Fruit fly (Drosophila melanogaster) whole organism, embryonic: Measurements from ENCODE around the gene cni.

Experiments
- Abd-B ChIP-seq: fragments of 200-800 bp; sonication (Bioruptor generic); optimal IDR thresholded peaks from 2 replicates; lab custom pipeline; 2018; ENCODE audit warnings: missing biosample characterization, mild to moderate bottlenecking, missing genetic modification characterization, moderate library complexity
- Asciz ChIP-seq: fragments of 200-800 bp; sonication (Bioruptor generic); optimal IDR thresholded peaks from 2 replicates; lab custom pipeline; 2017; ENCODE audit warnings: missing biosample characterization, mild to moderate bottlenecking, missing genetic modification characterization, missing genetic modification reagents
- C15 ChIP-seq: fragments of 200-800 bp; sonication (Bioruptor generic); IDR thresholded peaks from 3 replicates; pipeline ENCODE4 v1.3.6; 2022; ENCODE audit warnings: missing biosample characterization, missing genetic modification characterization
- CG10654 ChIP-seq: fragments of 200-800 bp; sonication (Bioruptor generic); optimal IDR thresholded peaks from 2 replicates; lab custom pipeline; 2016; ENCODE audit warnings: missing biosample characterization, missing genetic modification characterization
- CG10959 ChIP-seq: fragments of 200-800 bp; sonication (Bioruptor generic); IDR thresholded peaks from 2 replicates; pipeline ENCODE4 v1.3.6; 2022; ENCODE audit warnings: missing biosample characterization, missing genetic modification characterization
- CG12104 ChIP-seq: fragments of 200-800 bp; sonication (Bioruptor generic); optimal IDR thresholded peaks from 3 replicates; lab custom pipeline; 2016; ENCODE audit warnings: missing biosample characterization, missing genetic modification characterization
- CG12236 ChIP-seq: fragments of 200-800 bp; sonication (Bioruptor generic); optimal IDR thresholded peaks from 2 replicates; lab custom pipeline; 2016; ENCODE audit warnings: missing biosample characterization, missing genetic modification characterization
- CG13287 ChIP-seq: fragments of 200-800 bp; sonication (Bioruptor generic); IDR thresholded peaks from 2 replicates; pipeline ENCODE4 v1.3.6; 2022; ENCODE audit warnings: missing biosample characterization, missing genetic modification characterization; ENCODE audit not compliant: partially characterized antibody
- CG13624 ChIP-seq: fragments of 200-800 bp; sonication (Bioruptor generic); optimal IDR thresholded peaks from 2 replicates; lab custom pipeline; 2016; ENCODE audit warnings: missing biosample characterization, missing genetic modification characterization
- CG14860 ChIP-seq: fragments of 200-800 bp; sonication (Bioruptor generic); IDR thresholded peaks from 3 replicates; pipeline ENCODE4 v1.3.6; 2022; ENCODE audit warnings: missing biosample characterization, missing genetic modification characterization; ENCODE audit not compliant: partially characterized antibody
- CG15269 ChIP-seq: fragments of 200-800 bp; sonication (Bioruptor generic); optimal IDR thresholded peaks from 2 replicates; lab custom pipeline; 2018; ENCODE audit warnings: missing biosample characterization, mild to moderate bottlenecking, missing genetic modification characterization, moderate library complexity
- CG15601 ChIP-seq: fragments of 200-800 bp; sonication (Bioruptor generic); optimal IDR thresholded peaks from 3 replicates; lab custom pipeline; 2019; ENCODE audit warnings: missing biosample characterization, mild to moderate bottlenecking, missing genetic modification characterization, moderate library complexity
- CG15696 ChIP-seq: fragments of 200-800 bp; sonication (Bioruptor generic); optimal IDR thresholded peaks from 2 replicates; lab custom pipeline; 2019; ENCODE audit warnings: missing biosample characterization, mild to moderate bottlenecking, missing genetic modification characterization, moderate library complexity
- CG17568 ChIP-seq: fragments of 200-800 bp; sonication (Bioruptor generic); optimal IDR thresholded peaks from 2 replicates; lab custom pipeline; 2018; ENCODE audit warnings: missing biosample characterization, mild to moderate bottlenecking, missing genetic modification characterization, moderate library complexity
- CG1792 ChIP-seq: fragments of 200-800 bp; sonication (Bioruptor generic); optimal IDR thresholded peaks from 2 replicates; lab custom pipeline; 2016; ENCODE audit warnings: missing biosample characterization, missing genetic modification characterization
- CG3163 ChIP-seq: fragments of 200-800 bp; sonication (Bioruptor generic); optimal IDR thresholded peaks from 3 replicates; lab custom pipeline; 2016; ENCODE audit warnings: missing biosample characterization, missing genetic modification characterization
- CG32767 ChIP-seq: fragments of 200-800 bp; sonication (Bioruptor generic); IDR thresholded peaks from 2 replicates; pipeline ENCODE4 v1.3.6; 2022; ENCODE audit warnings: missing biosample characterization, missing genetic modification characterization
- CG3995 ChIP-seq: fragments of 200-800 bp; sonication (Bioruptor generic); optimal IDR thresholded peaks from 3 replicates; lab custom pipeline; 2016; ENCODE audit warnings: missing biosample characterization, missing genetic modification characterization
- CG4730 ChIP-seq: fragments of 200-800 bp; sonication (Bioruptor generic); IDR thresholded peaks from 2 replicates; pipeline ENCODE4 v1.3.6; 2022; ENCODE audit warnings: missing biosample characterization, missing genetic modification characterization
- CG5180 ChIP-seq: fragments of 200-800 bp; sonication (Bioruptor generic); optimal IDR thresholded peaks from 3 replicates; lab custom pipeline; 2017; ENCODE audit warnings: missing biosample characterization, missing genetic modification characterization, mild to moderate bottlenecking, moderate library complexity, missing genetic modification reagents
- CG7839 ChIP-seq: fragments of 200-800 bp; sonication (Bioruptor generic); optimal IDR thresholded peaks from 3 replicates; lab custom pipeline; 2018; ENCODE audit warnings: missing biosample characterization, mild to moderate bottlenecking, missing genetic modification characterization, moderate library complexity
- CG9797 ChIP-seq: fragments of 200-800 bp; sonication (Bioruptor generic); optimal IDR thresholded peaks from 3 replicates; lab custom pipeline; 2018; ENCODE audit warnings: missing biosample characterization, mild to moderate bottlenecking, missing genetic modification characterization
- D ChIP-seq, 2 experiments: fragments of 200-800 bp in 1 of 2; fragments of >200 bp in 1 of 2; sonication (Bioruptor generic) in 1 of 2; optimal IDR thresholded peaks; 2 replicates in 1 of 2; 3 replicates in 1 of 2; lab custom pipeline; 2017; ENCODE audit warnings: mild to moderate bottlenecking in 1 of 2, missing biosample characterization in 1 of 2, missing genetic modification characterization in 1 of 2, missing genetic modification reagents in 1 of 2
- Ets97D ChIP-seq: fragments of 200-800 bp; sonication (Bioruptor generic); optimal IDR thresholded peaks from 3 replicates; lab custom pipeline; 2016; ENCODE audit warnings: missing biosample characterization, missing genetic modification characterization
- HLH54F ChIP-seq: fragments of 200-800 bp; sonication (Bioruptor generic); optimal IDR thresholded peaks from 3 replicates; lab custom pipeline; 2016; ENCODE audit warnings: missing biosample characterization, missing genetic modification characterization
- Hr3 ChIP-seq: fragments of 200-800 bp; sonication (Bioruptor generic); optimal IDR thresholded peaks from 3 replicates; lab custom pipeline; 2016; ENCODE audit warnings: missing biosample characterization, missing genetic modification characterization
- Lhr ChIP-seq: fragments of 200-800 bp; sonication (Bioruptor generic); optimal IDR thresholded peaks from 3 replicates; lab custom pipeline; 2017; ENCODE audit warnings: mild to moderate bottlenecking, missing biosample characterization, missing genetic modification reagents, missing genetic modification characterization
- MESR4 ChIP-seq: fragments of 200-800 bp; sonication (Bioruptor generic); optimal IDR thresholded peaks from 2 replicates; lab custom pipeline; 2018; ENCODE audit warnings: missing biosample characterization, mild to moderate bottlenecking, missing genetic modification characterization, moderate library complexity
- Mes4 ChIP-seq: fragments of 200-800 bp; sonication (Bioruptor generic); optimal IDR thresholded peaks from 2 replicates; lab custom pipeline; 2016; ENCODE audit warnings: missing biosample characterization, missing genetic modification characterization
- bcd ChIP-seq: fragments of 200-800 bp; sonication (Bioruptor generic); optimal IDR thresholded peaks from 2 replicates; lab custom pipeline; 2017; ENCODE audit warnings: missing biosample characterization, mild to moderate bottlenecking, missing genetic modification characterization
- chn ChIP-seq: fragments of 200-800 bp; sonication (Bioruptor generic); optimal IDR thresholded peaks from 2 replicates; lab custom pipeline; 2016; ENCODE audit warnings: missing biosample characterization, missing genetic modification characterization
- ci ChIP-seq: fragments of 200-800 bp; sonication (Bioruptor generic); IDR thresholded peaks from 3 replicates; pipeline ENCODE4 v1.3.6; 2022; ENCODE audit warnings: missing biosample characterization, missing genetic modification characterization
- crc ChIP-seq: fragments of 200-800 bp; sonication (Bioruptor generic); optimal IDR thresholded peaks from 2 replicates; lab custom pipeline; 2016; ENCODE audit warnings: missing biosample characterization, missing genetic modification characterization
- gcm ChIP-seq: fragments of 200-800 bp; sonication (Bioruptor generic); optimal IDR thresholded peaks from 2 replicates; lab custom pipeline; 2019; ENCODE audit warnings: missing biosample characterization, mild to moderate bottlenecking, missing genetic modification characterization, moderate library complexity
- gro ChIP-seq: fragments of 200-800 bp; sonication (Bioruptor generic); optimal IDR thresholded peaks from 2 replicates; lab custom pipeline; 2016; ENCODE audit warnings: missing biosample characterization, missing genetic modification characterization
- klu ChIP-seq: fragments of 200-800 bp; sonication (Bioruptor generic); IDR thresholded peaks from 2 replicates; pipeline ENCODE4 v1.3.6; 2022; ENCODE audit warnings: missing biosample characterization, missing genetic modification characterization
- lola ChIP-seq, 3 experiments: fragments of >200 bp in 2 of 3; fragments of 200-800 bp in 1 of 3; sonication (Bioruptor generic) in 1 of 3; optimal IDR thresholded peaks; 2 replicates each; lab custom pipeline; 2017 to 2019; ENCODE audit warnings: missing biosample characterization in 3 of 3, missing genetic modification characterization in 3 of 3, mild to moderate bottlenecking in 1 of 3, moderate library complexity in 1 of 3
- maf-S ChIP-seq: fragments of 200-800 bp; sonication (Bioruptor generic); optimal IDR thresholded peaks from 2 replicates; lab custom pipeline; 2016; ENCODE audit warnings: missing biosample characterization, missing genetic modification characterization
- nmo ChIP-seq: fragments of 200-800 bp; sonication (Bioruptor generic); optimal IDR thresholded peaks from 2 replicates; lab custom pipeline; 2018; ENCODE audit warnings: missing biosample characterization, mild to moderate bottlenecking, missing genetic modification characterization, moderate library complexity
- pb ChIP-seq: fragments of 200-800 bp; sonication (Bioruptor generic); optimal IDR thresholded peaks from 3 replicates; lab custom pipeline; 2016; ENCODE audit warnings: missing biosample characterization, missing genetic modification characterization
- shn ChIP-seq: fragments of 200-800 bp; sonication (Bioruptor generic); optimal IDR thresholded peaks from 3 replicates; lab custom pipeline; 2016; ENCODE audit warnings: missing biosample characterization, missing genetic modification characterization
- stwl ChIP-seq: fragments of 200-800 bp; sonication (Bioruptor generic); optimal IDR thresholded peaks from 3 replicates; lab custom pipeline; 2018; ENCODE audit warnings: missing biosample characterization, mild to moderate bottlenecking, missing genetic modification characterization, moderate library complexity
- tap ChIP-seq: fragments of 200-800 bp; optimal IDR thresholded peaks from 3 replicates; lab custom pipeline; 2019; ENCODE audit warnings: missing biosample characterization, mild to moderate bottlenecking, missing genetic modification characterization, moderate library complexity
- tup ChIP-seq: fragments of 200-800 bp; sonication (Bioruptor generic); optimal IDR thresholded peaks from 2 replicates; lab custom pipeline; 2016; ENCODE audit warnings: missing biosample characterization, mild to moderate bottlenecking, missing genetic modification characterization, moderate library complexity
- tx ChIP-seq: fragments of 200-800 bp; sonication (Bioruptor generic); optimal IDR thresholded peaks from 2 replicates; lab custom pipeline; 2016; ENCODE audit warnings: missing biosample characterization, missing genetic modification characterization
- usp ChIP-seq: fragments of >200 bp; optimal IDR thresholded peaks from 2 replicates; lab custom pipeline; 2017; ENCODE audit warnings: missing biosample characterization, missing genetic modification characterization
- zfh1 ChIP-seq: fragments of 200-800 bp; sonication (Bioruptor generic); IDR thresholded peaks from 3 replicates; pipeline ENCODE4 v1.3.6; 2022; ENCODE audit warnings: missing biosample characterization, missing genetic modification characterization

The cni gene

DNA sequence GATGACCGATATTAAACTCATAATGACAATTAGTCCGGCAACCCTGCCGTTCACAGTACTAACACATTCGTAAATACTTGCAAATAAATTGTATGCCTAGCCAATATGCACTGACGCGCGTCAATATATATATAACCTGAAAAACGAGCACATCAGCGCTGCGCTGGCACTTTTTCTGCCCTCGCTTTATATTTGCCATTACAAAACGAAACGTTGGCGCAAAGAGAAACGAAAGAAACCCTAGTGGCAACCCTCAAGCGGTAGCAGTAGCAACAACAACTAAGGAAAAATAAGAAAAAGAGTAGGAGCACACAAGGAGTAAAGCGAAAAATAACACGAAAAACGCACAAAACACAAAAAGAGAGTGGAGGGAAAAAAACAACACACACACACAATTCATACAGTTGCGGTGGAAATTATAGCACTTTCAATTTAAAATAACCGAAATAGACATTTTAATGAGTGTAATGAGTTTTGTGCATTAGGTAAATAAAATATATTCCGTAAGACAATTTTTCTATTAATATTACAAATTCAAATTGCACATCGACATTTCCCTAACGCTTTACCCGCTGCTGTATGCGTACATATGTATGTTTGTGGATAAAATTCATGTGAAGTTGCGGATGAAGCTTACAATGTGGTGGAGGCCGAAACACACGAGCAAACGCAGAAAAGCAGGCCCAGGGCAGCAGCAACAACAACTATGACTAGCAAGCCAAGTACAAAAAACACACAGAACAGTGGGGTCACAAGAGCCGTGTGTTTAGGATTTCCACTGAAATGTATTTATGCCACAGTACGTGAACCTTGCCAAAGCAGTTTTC is 40.4 kb upstream of the cni start (continued):
- TF ChIP-seq CG5180 (GFP tag; lab: Kevin White, UChicago): peak; percentile 94
- peak; percentile 95 for TF ChIP-seq Lhr (GFP tag; lab: Kevin White, UChicago)
- TF ChIP-seq gcm (GFP tag; lab: Kevin White, UChicago): peak; percentile 99
- peak; percentile 97 for TF ChIP-seq C15 (GFP tag; lab: Robert Waterston, UW)
- TF ChIP-seq chn (GFP tag; lab: Kevin White, UChicago): peak; percentile 99
- peak; percentile 99 for TF ChIP-seq CG32767
- peak; percentile 99 for TF ChIP-seq CG15269 (tag; lab: Kevin White, UChicago)
- TF ChIP-seq nmo (GFP tag; lab: Kevin White, UChicago): peak; percentile 99
- TF ChIP-seq usp: no peak
- peak; percentile 98 for TF ChIP-seq crc
- TF ChIP-seq maf-S (GFP tag; lab: Kevin White, UChicago): peak; percentile 96
- TF ChIP-seq Abd-B (GFP tag; lab: Kevin White, UChicago): peak; percentile 98
- TF ChIP-seq MESR4 (GFP tag; lab: Kevin White, UChicago): peak; percentile 85
- TF ChIP-seq CG3995 (GFP tag; lab: Kevin White, UChicago): peak; percentile 85
- peak; percentile 98 for TF ChIP-seq HLH54F (GFP tag; lab: Kevin White, UChicago)
- TF ChIP-seq bcd (GFP tag; lab: Kevin White, UChicago): peak; percentile 99
- TF ChIP-seq CG10959 (GFP tag; lab: Robert Waterston, UW): peak; percentile 98
- peak; percentile 65 for TF ChIP-seq CG9797 (GFP tag; lab: Kevin White, UChicago)
- peak; percentile 98 for TF ChIP-seq klu (GFP tag; lab: Robert Waterston, UW)
- peak; percentile 98 for TF ChIP-seq CG4730

DNA sequence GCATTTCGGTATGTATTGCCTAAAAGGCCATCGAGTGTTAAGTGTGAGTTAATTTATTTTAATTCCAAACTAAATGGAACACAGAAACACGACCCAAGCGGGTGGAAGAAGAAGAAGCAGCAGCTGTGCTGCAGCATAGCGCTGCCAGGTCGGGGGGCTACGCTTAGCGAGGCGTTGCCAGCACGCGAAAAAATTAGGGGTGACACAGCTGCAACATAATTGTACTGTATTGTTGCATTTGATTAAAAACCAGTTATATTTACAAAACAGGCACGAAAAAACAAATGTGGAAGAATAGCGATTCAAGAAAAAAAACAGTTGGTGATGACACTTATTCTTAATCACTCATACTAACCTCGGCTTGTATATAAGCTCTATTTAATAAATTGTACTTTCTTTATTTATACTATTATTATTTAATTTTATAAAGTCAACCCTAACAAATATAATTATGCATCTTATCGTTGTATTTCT is 39.7 kb upstream of the cni start:
- TF ChIP-seq CG13287 (GFP tag; lab: Robert Waterston, UW): peak; percentile 68
- TF ChIP-seq pb: no peak
- TF ChIP-seq gro (GFP tag; lab: Kevin White, UChicago): no peak
- TF ChIP-seq Hr3 (GFP tag; lab: Kevin White, UChicago): peak; percentile 73
- TF ChIP-seq D (optimal IDR thresholded peaks at IDR 0.05; lab: Kevin White, UChicago): no peak
- TF ChIP-seq D (GFP tag; optimal IDR thresholded peaks at IDR 0.05; lab: Kevin White, UChicago): peak; percentile 50
- no peak for TF ChIP-seq CG17568 (GFP tag; lab: Kevin White, UChicago)
- peak; percentile 57 for TF ChIP-seq stwl
- no peak for TF ChIP-seq tap (tag; lab: Kevin White, UChicago)
- TF ChIP-seq CG3163 (GFP tag; lab: Kevin White, UChicago): no peak
- TF ChIP-seq CG15601: no peak
- peak; percentile 44 for TF ChIP-seq Ets97D (GFP tag; lab: Kevin White, UChicago)
- no peak for TF ChIP-seq CG12104 (GFP tag; lab: Kevin White, UChicago)
- TF ChIP-seq CG12236: peak; percentile 14
- TF ChIP-seq tx (GFP tag; lab: Kevin White, UChicago): peak; percentile 57
- TF ChIP-seq shn (GFP tag; lab: Kevin White, UChicago): peak; percentile 66
- peak; percentile 75 for TF ChIP-seq ci
- TF ChIP-seq tup (GFP tag; lab: Kevin White, UChicago): no peak
- TF ChIP-seq CG14860: no peak
- no peak for TF ChIP-seq Mes4 (GFP tag; lab: Kevin White, UChicago)
- peak; percentile 78 for TF ChIP-seq CG7839 (tag; lab: Kevin White, UChicago)
- peak; percentile 76; the same call in 2 of the 3 replicates for TF ChIP-seq zfh1 (GFP tag; lab: Robert Waterston, UW)
- TF ChIP-seq crc: peak; percentile 29
- TF ChIP-seq CG13624 (GFP tag; lab: Kevin White, UChicago): peak; percentile 55
- peak; percentile 65 for TF ChIP-seq CG10654
- TF ChIP-seq lola (GFP tag; optimal IDR thresholded peaks at IDR 0.05; lab: Kevin White, UChicago): peak in 1 of 3 experiments; percentile 65
- TF ChIP-seq CG1792 (GFP tag; lab: Kevin White, UChicago): no peak
- TF ChIP-seq CG15696 (tag; lab: Kevin White, UChicago): peak; percentile 59
- TF ChIP-seq Asciz (GFP tag; lab: Kevin White, UChicago): no peak
